Worm (Caenorhabditis elegans) whole organism, mixed stage, embryonic: Measurements from ENCODE around the gene F55E10.4.

Source experiments
- M03D4.4 ChIP-seq: sonication (generic microtip); optimal IDR thresholded peaks from 2 replicates; lab custom pipeline; 2017; ENCODE audit warnings: mild to moderate bottlenecking, missing genetic modification characterization, missing compliant biosample characterization
- bed-3 ChIP-seq: fragments of 200-800 bp; sonication (Bioruptor generic); optimal IDR thresholded peaks from 3 replicates; lab custom pipeline; 2018; ENCODE audit warnings: mild to moderate bottlenecking, missing genetic modification characterization, moderate library complexity, missing compliant biosample characterization
- blmp-1 ChIP-seq: fragments of 150-350 bp; optimal IDR thresholded peaks from 2 replicates; lab custom pipeline; 2014; ENCODE audit warnings: missing biosample characterization, missing genetic modification characterization
- ceh-39 ChIP-seq: fragments of 150-350 bp; optimal IDR thresholded peaks from 2 replicates; lab custom pipeline; 2014; ENCODE audit warnings: missing biosample characterization, missing genetic modification characterization
- ceh-43 ChIP-seq: fragments of 200-800 bp; sonication (Bioruptor generic); optimal IDR thresholded peaks from 2 replicates; lab custom pipeline; 2018; ENCODE audit warnings: mild to moderate bottlenecking, missing genetic modification characterization, moderate library complexity, missing compliant biosample characterization
- ceh-83 ChIP-seq: fragments of 200-800 bp; sonication (Bioruptor generic); optimal IDR thresholded peaks from 2 replicates; lab custom pipeline; 2018; ENCODE audit warnings: mild to moderate bottlenecking, missing genetic modification characterization, missing compliant biosample characterization
- ces-1 ChIP-seq: fragments of 150-350 bp; optimal IDR thresholded peaks from 2 replicates; lab custom pipeline; 2014; ENCODE audit warnings: missing biosample characterization, missing genetic modification reagents, missing genetic modification characterization
- cnd-1 ChIP-seq: fragments of 200-800 bp; sonication (Bioruptor generic); optimal IDR thresholded peaks from 2 replicates; lab custom pipeline; 2018; ENCODE audit warnings: mild to moderate bottlenecking, missing genetic modification characterization, missing compliant biosample characterization
- drap-1 ChIP-seq: fragments of 200-800 bp; sonication (Bioruptor generic); optimal IDR thresholded peaks from 3 replicates; lab custom pipeline; 2018; ENCODE audit warnings: mild to moderate bottlenecking, missing genetic modification characterization, missing compliant biosample characterization
- elt-1 ChIP-seq: sonication (generic microtip); optimal IDR thresholded peaks from 2 replicates; lab custom pipeline; 2017; ENCODE audit warnings: missing genetic modification characterization, mild to moderate bottlenecking, missing compliant biosample characterization, antibody characterized with exemption, moderate library complexity, borderline replicate concordance; ENCODE audit not compliant: insufficient read depth
- elt-3 ChIP-seq: fragments of 150-350 bp; optimal IDR thresholded peaks from 2 replicates; lab custom pipeline; 2014; ENCODE audit warnings: missing biosample characterization, missing genetic modification characterization
- flh-1 ChIP-seq: fragments of 200-800 bp; sonication (Bioruptor generic); optimal IDR thresholded peaks from 2 replicates; lab custom pipeline; 2018; ENCODE audit warnings: mild to moderate bottlenecking, missing genetic modification characterization, moderate library complexity, missing compliant biosample characterization
- ham-2 ChIP-seq: fragments of 200-800 bp; sonication (Bioruptor generic); optimal IDR thresholded peaks from 2 replicates; lab custom pipeline; 2018; ENCODE audit warnings: mild to moderate bottlenecking, missing genetic modification characterization, missing compliant biosample characterization
- hlh-1 ChIP-seq: fragments of 150-350 bp; optimal IDR thresholded peaks from 2 replicates; lab custom pipeline; 2014; ENCODE audit warnings: missing biosample characterization, missing genetic modification reagents, missing genetic modification characterization
- lin-13 ChIP-seq: fragments of 150-350 bp; optimal IDR thresholded peaks from 2 replicates; lab custom pipeline; 2014; ENCODE audit warnings: missing biosample characterization, missing genetic modification characterization
- lin-32 ChIP-seq: fragments of 200-800 bp; sonication (Bioruptor generic); optimal IDR thresholded peaks from 2 replicates; lab custom pipeline; 2018; ENCODE audit warnings: mild to moderate bottlenecking, missing genetic modification characterization, missing compliant biosample characterization
- mab-5 ChIP-seq: fragments of 150-350 bp; optimal IDR thresholded peaks from 2 replicates; lab custom pipeline; 2014; ENCODE audit warnings: missing biosample characterization, missing genetic modification characterization
- mep-1 ChIP-seq: fragments of 150-350 bp; optimal IDR thresholded peaks from 2 replicates; lab custom pipeline; 2017; ENCODE audit warnings: missing biosample characterization, missing genetic modification reagents, missing genetic modification characterization, inconsistent platforms
- mls-2 ChIP-seq: sonication (generic microtip); optimal IDR thresholded peaks from 2 replicates; lab custom pipeline; 2016; ENCODE audit warnings: mild to moderate bottlenecking, missing genetic modification characterization, moderate library complexity, missing compliant biosample characterization
- nhr-12 ChIP-seq: fragments of 150-350 bp; optimal IDR thresholded peaks from 2 replicates; lab custom pipeline; 2014; ENCODE audit warnings: missing biosample characterization, missing genetic modification characterization
- nhr-2 ChIP-seq: fragments of 150-350 bp; optimal IDR thresholded peaks from 2 replicates; lab custom pipeline; 2014; ENCODE audit warnings: missing biosample characterization, missing genetic modification characterization
- nhr-237 ChIP-seq: fragments of 150-350 bp; optimal IDR thresholded peaks from 2 replicates; lab custom pipeline; 2014; ENCODE audit warnings: missing biosample characterization, missing genetic modification characterization
- nhr-28 ChIP-seq: fragments of 150-350 bp; optimal IDR thresholded peaks from 2 replicates; lab custom pipeline; 2014; ENCODE audit warnings: missing biosample characterization, missing genetic modification characterization
- nhr-76 ChIP-seq: sonication (generic microtip); optimal IDR thresholded peaks from 2 replicates; lab custom pipeline; 2017; ENCODE audit warnings: missing biosample characterization, missing genetic modification characterization
- sem-2 ChIP-seq: fragments of 200-800 bp; sonication (Bioruptor generic); optimal IDR thresholded peaks from 2 replicates; lab custom pipeline; 2018; ENCODE audit warnings: mild to moderate bottlenecking, missing genetic modification characterization, missing compliant biosample characterization
- snpc-4 ChIP-seq: fragments of 150-350 bp; optimal IDR thresholded peaks from 2 replicates; lab custom pipeline; 2014; ENCODE audit warnings: missing biosample characterization, missing genetic modification characterization
- tbx-8 ChIP-seq: fragments of 200-800 bp; sonication (Bioruptor generic); optimal IDR thresholded peaks from 2 replicates; lab custom pipeline; 2018; ENCODE audit warnings: mild to moderate bottlenecking, missing genetic modification characterization, moderate library complexity, missing compliant biosample characterization
- unc-120 ChIP-seq: sonication (generic microtip); optimal IDR thresholded peaks from 2 replicates; lab custom pipeline; 2017; ENCODE audit warnings: missing genetic modification characterization, missing compliant biosample characterization; ENCODE audit not compliant: poor library complexity, severe bottlenecking
- unc-39 ChIP-seq: fragments of 150-350 bp; optimal IDR thresholded peaks from 2 replicates; lab custom pipeline; 2014; ENCODE audit warnings: missing biosample characterization, missing genetic modification characterization
- unc-62 ChIP-seq: fragments of 150-350 bp; optimal IDR thresholded peaks from 2 replicates; lab custom pipeline; 2014; ENCODE audit warnings: missing biosample characterization, missing genetic modification reagents, missing genetic modification characterization
- zip-8 ChIP-seq: fragments of 150-350 bp; optimal IDR thresholded peaks from 2 replicates; lab custom pipeline; 2014; ENCODE audit warnings: missing biosample characterization, missing genetic modification characterization
- ztf-11 ChIP-seq: fragments of 150-350 bp; optimal IDR thresholded peaks from 2 replicates; lab custom pipeline; 2014; ENCODE audit warnings: missing biosample characterization, missing genetic modification characterization

The F55E10.4 gene

ce11 chrX:8310747-8311146 is 17.0 kb downstream of the F55E10.4 start:
- no peak for TF ChIP-seq lin-32 (GFP tag; lab: Kevin White, UChicago)
- TF ChIP-seq nhr-2, result no peak
- TF ChIP-seq nhr-28, result no peak
- TF ChIP-seq elt-3 (tag; lab: Kevin White, UChicago), result no peak
- TF ChIP-seq mep-1, result no peak
- TF ChIP-seq mab-5 (tag; lab: Kevin White, UChicago), result no peak
- no peak for TF ChIP-seq unc-62 (GFP tag; lab: Kevin White, UChicago)
- no peak for TF ChIP-seq unc-120 (tag; lab: Kevin White, UChicago)
- TF ChIP-seq ceh-39 (tag; lab: Kevin White, UChicago), result no peak
- TF ChIP-seq lin-13, result no peak
- TF ChIP-seq nhr-237, result no peak
- no peak for TF ChIP-seq ceh-43 (GFP tag; lab: Kevin White, UChicago)
- no peak for TF ChIP-seq cnd-1
- TF ChIP-seq tbx-8 (GFP tag; lab: Kevin White, UChicago), result no peak
- no peak for TF ChIP-seq M03D4.4 (tag; lab: Kevin White, UChicago)
- no peak for TF ChIP-seq nhr-12 (tag; lab: Kevin White, UChicago)
- no peak for TF ChIP-seq ces-1 (GFP tag; lab: Kevin White, UChicago)
- no peak for TF ChIP-seq bed-3 (GFP tag; lab: Kevin White, UChicago)
- TF ChIP-seq hlh-1 (tag; lab: Kevin White, UChicago), result no peak
- TF ChIP-seq, all 35 proteins: peak for 0

ce11 chrX:8308491-8308890 is 19.2 kb downstream of the F55E10.4 start:
- TF ChIP-seq ces-1 (GFP tag; lab: Kevin White, UChicago) (peak; percentile 75), unc-39 (no peak), nhr-12 (tag; lab: Kevin White, UChicago) (no peak)

- no peak for TF ChIP-seq flh-1 (GFP tag; lab: Kevin White, UChicago)
- no peak for TF ChIP-seq ceh-43 (GFP tag; lab: Kevin White, UChicago)
- TF ChIP-seq elt-1 (tag; lab: Kevin White, UChicago), result no peak
- TF ChIP-seq elt-3 (tag; lab: Kevin White, UChicago), result no peak
- no peak for TF ChIP-seq mab-5 (tag; lab: Kevin White, UChicago)
- no peak for TF ChIP-seq mep-1
- no peak for TF ChIP-seq bed-3 (GFP tag; lab: Kevin White, UChicago)
- no peak for TF ChIP-seq zip-8
- no peak for TF ChIP-seq nhr-237
- TF ChIP-seq ceh-83 (GFP tag; lab: Kevin White, UChicago), result no peak
- no peak for TF ChIP-seq ceh-39 (tag; lab: Kevin White, UChicago)
- no peak for TF ChIP-seq ces-1 (GFP tag; lab: Kevin White, UChicago)
- no peak for TF ChIP-seq snpc-4 (tag; lab: Kevin White, UChicago)
- no peak for TF ChIP-seq nhr-2
- no peak for TF ChIP-seq tbx-8 (GFP tag; lab: Kevin White, UChicago)
- TF ChIP-seq sem-2 (GFP tag; lab: Kevin White, UChicago), result no peak
- TF ChIP-seq drap-1, result no peak
- TF ChIP-seq M03D4.4 (tag; lab: Kevin White, UChicago), result no peak
- TF ChIP-seq blmp-1 (tag; lab: Kevin White, UChicago), result no peak
Measured at ce11 chrX:8307600-8307999, 20.1 kb downstream of the F55E10.4 start, which contains the start of gene R09F10.5. R09F10.5 (minus strand) TSS chrX:8307700.

ce11 chrX:8302803-8303202 is 24.9 kb downstream of the F55E10.4 start:
- no peak for TF ChIP-seq bed-3 (GFP tag; lab: Kevin White, UChicago)
- TF ChIP-seq nhr-2, result no peak
- no peak for TF ChIP-seq ceh-43 (GFP tag; lab: Kevin White, UChicago)
- TF ChIP-seq ham-2, result no peak
- TF ChIP-seq snpc-4 (tag; lab: Kevin White, UChicago), result no peak
- no peak for TF ChIP-seq unc-120 (tag; lab: Kevin White, UChicago)
- no peak for TF ChIP-seq unc-39
- TF ChIP-seq nhr-76, result no peak
- TF ChIP-seq zip-8, result no peak
- TF ChIP-seq M03D4.4 (tag; lab: Kevin White, UChicago), result no peak
- no peak for TF ChIP-seq nhr-12 (tag; lab: Kevin White, UChicago)
- TF ChIP-seq nhr-28, result no peak
- TF ChIP-seq cnd-1, result no peak
- TF ChIP-seq elt-3 (tag; lab: Kevin White, UChicago), result no peak
- no peak for TF ChIP-seq ces-1 (GFP tag; lab: Kevin White, UChicago)

ce11 chrX:8302299-8302698 is 25.4 kb downstream of the F55E10.4 start, which contains the start of gene inx-5:
inx-5 (minus strand) TSS chrX:8302399.
- no peak for TF ChIP-seq nhr-237
- no peak for TF ChIP-seq blmp-1 (tag; lab: Kevin White, UChicago)
- no peak for TF ChIP-seq mls-2
- TF ChIP-seq ztf-11, result no peak
- no peak for TF ChIP-seq ceh-43 (GFP tag; lab: Kevin White, UChicago)
- TF ChIP-seq, all 35 proteins: peak for 0
